Worm (Caenorhabditis elegans) whole organism, midembryonic: ENCODE data around the gene epg-7.

ENCODE experiments used
- cog-1 ChIP-seq: sonication (generic microtip); optimal IDR thresholded peaks from 2 replicates; lab custom pipeline; 2016; ENCODE audit warnings: missing genetic modification characterization, missing compliant biosample characterization
- flt-1 ChIP-seq: fragments of 200-800 bp; sonication (Bioruptor generic); IDR thresholded peaks from 2 replicates; pipeline ENCODE4 v1.3.6; 2022; ENCODE audit warnings: missing genetic modification characterization, missing compliant biosample characterization
- klf-2 ChIP-seq: fragments of 200-800 bp; sonication (Bioruptor generic); conservative IDR thresholded peaks from 2 replicates; pipeline ENCODE4 v1.3.6; 2022; ENCODE audit warnings: missing genetic modification reagents, missing genetic modification characterization, missing compliant biosample characterization
- med-1 ChIP-seq: sonication (generic microtip); optimal IDR thresholded peaks from 2 replicates; lab custom pipeline; 2017; ENCODE audit warnings: missing genetic modification characterization, mild to moderate bottlenecking, missing compliant biosample characterization, antibody characterized with exemption, missing genetic modification reagents; ENCODE audit not compliant: insufficient read depth
- ref-1 ChIP-seq: fragments of 200-800 bp; sonication (Bioruptor generic); conservative IDR thresholded peaks from 2 replicates; pipeline ENCODE4 v1.3.6; 2022; ENCODE audit warnings: missing genetic modification reagents, missing genetic modification characterization, missing compliant biosample characterization
- ztf-23 ChIP-seq: fragments of 200-800 bp; sonication (Bioruptor generic); IDR thresholded peaks from 2 replicates; pipeline ENCODE4 v1.3.6; 2022; ENCODE audit warnings: missing genetic modification reagents, missing genetic modification characterization, missing compliant biosample characterization
- ztf-29 ChIP-seq: fragments of 200-800 bp; sonication (Bioruptor generic); IDR thresholded peaks from 2 replicates; pipeline ENCODE4 v1.3.6; 2022; ENCODE audit warnings: missing genetic modification reagents, missing genetic modification characterization, missing compliant biosample characterization

ce11 chrX:7316485-7317391 lies 17.8 kb upstream of the epg-7 start, which contains the start of the genes spp-2 and spp-6:
- no peak for TF ChIP-seq flt-1 (GFP tag; lab: Robert Waterston, UW)
- TF ChIP-seq ztf-29 (GFP tag; lab: Robert Waterston, UW) = no peak
- no peak for TF ChIP-seq klf-2 (GFP tag; lab: Robert Waterston, UW)
- TF ChIP-seq ztf-23 (GFP tag; lab: Robert Waterston, UW) = no peak
- no peak for TF ChIP-seq med-1 (GFP tag; lab: Kevin White, UChicago)
- no peak for TF ChIP-seq ref-1 (GFP tag; lab: Robert Waterston, UW)
- no peak for TF ChIP-seq cog-1 (tag; lab: Kevin White, UChicago)
